Fruit fly (Drosophila melanogaster) whole organism, embryonic: ENCODE data around the gene CG10214.

Experiments
- Bdp1 ChIP-seq: fragments of 200-800 bp; sonication (Bioruptor generic); optimal IDR thresholded peaks from 3 replicates; lab custom pipeline; 2016; ENCODE audit warnings: missing biosample characterization, missing genetic modification characterization
- CG3726 ChIP-seq: fragments of 200-800 bp; sonication (Bioruptor generic); IDR thresholded peaks from 3 replicates; pipeline ENCODE4, ENCODE4 v1.3.6; 2022; ENCODE audit warnings: missing biosample characterization, missing genetic modification characterization
- Hsf ChIP-seq: fragments of 200-800 bp; sonication (Bioruptor generic); optimal IDR thresholded peaks from 3 replicates; lab custom pipeline; 2016; ENCODE audit warnings: missing biosample characterization, missing genetic modification characterization
- Mrtf ChIP-seq: fragments of 200-800 bp; sonication (Bioruptor generic); IDR thresholded peaks from 3 replicates; pipeline ENCODE4 v1.3.6; 2022; ENCODE audit warnings: missing biosample characterization, missing genetic modification characterization
- ab ChIP-seq: fragments of 200-800 bp; sonication (Bioruptor generic); optimal IDR thresholded peaks from 2 replicates; lab custom pipeline; 2016; ENCODE audit warnings: missing biosample characterization, missing genetic modification characterization
- cato ChIP-seq: fragments of 200-800 bp; sonication (Bioruptor generic); optimal IDR thresholded peaks from 2 replicates; lab custom pipeline; 2016; ENCODE audit warnings: missing biosample characterization, missing genetic modification characterization, borderline replicate concordance
- h ChIP-seq: fragments of >200 bp; optimal IDR thresholded peaks from 2 replicates; lab custom pipeline; 2017
- p53 ChIP-seq: fragments of 200-800 bp; sonication (Bioruptor generic); optimal IDR thresholded peaks from 2 replicates; lab custom pipeline; 2016; ENCODE audit warnings: missing biosample characterization, missing genetic modification characterization
- pita ChIP-seq: fragments of 200-800 bp; sonication (Bioruptor generic); optimal IDR thresholded peaks from 2 replicates; lab custom pipeline; 2017; ENCODE audit warnings: missing biosample characterization, mild to moderate bottlenecking, missing genetic modification characterization
- pnt ChIP-seq: fragments of 200-800 bp; sonication (Bioruptor generic); optimal IDR thresholded peaks from 3 replicates; lab custom pipeline; 2016; ENCODE audit warnings: missing biosample characterization, missing genetic modification characterization
- row ChIP-seq: fragments of 200-800 bp; sonication (Bioruptor generic); IDR thresholded peaks from 3 replicates; pipeline ENCODE4 v1.3.6; 2022; ENCODE audit warnings: missing biosample characterization, missing genetic modification characterization
- sens ChIP-seq: fragments of 200-800 bp; sonication (Bioruptor generic); peaks from one replicate; lab custom pipeline; 2016; ENCODE audit warnings: missing biosample characterization, missing genetic modification characterization
- trh ChIP-seq: fragments of 200-800 bp; sonication (Bioruptor generic); optimal IDR thresholded peaks from 2 replicates; lab custom pipeline; 2016; ENCODE audit warnings: missing biosample characterization, missing genetic modification characterization

- TF ChIP-seq pita (no peak), pnt (GFP tag; lab: Kevin White, UChicago) (peak; percentile 53), sens (GFP tag; lab: Kevin White, UChicago) (peak; percentile 93), Hsf (GFP tag; lab: Kevin White, UChicago) (peak; percentile 61), Mrtf (peak; percentile 95), CG3726 (GFP tag; lab: Robert Waterston, UW) (peak; percentile 97), h (lab: Kevin White, UChicago) (no peak), ab (GFP tag; lab: Kevin White, UChicago) (no peak), p53 (no peak), trh (GFP tag; lab: Kevin White, UChicago) (peak; percentile 84), row (GFP tag; lab: Robert Waterston, UW) (peak; percentile 99), Bdp1 (peak; percentile 36), cato (peak; percentile 81)
These were observed 5.5 kb upstream of the CG10214 start, which contains the start of gene tst for dm6 chr3R:23772808-23773207.
